Fruit fly (Drosophila melanogaster) whole organism, adult: ENCODE measurements around the gene fabp.

Experiments used
- CG11617 ChIP-seq: fragments of 200-800 bp; sonication (Bioruptor generic); optimal IDR thresholded peaks from 2 replicates; lab custom pipeline; 2017; ENCODE audit warnings: mild to moderate bottlenecking, missing biosample characterization, missing genetic modification reagents, missing genetic modification characterization
- CG1620 ChIP-seq: fragments of 200-800 bp; sonication (Bioruptor generic); optimal IDR thresholded peaks from 2 replicates; lab custom pipeline; 2016; ENCODE audit warnings: missing biosample characterization, missing genetic modification characterization
- Hr96 ChIP-seq: fragments of 200-800 bp; sonication (Bioruptor generic); optimal IDR thresholded peaks from 2 replicates; lab custom pipeline; 2016; ENCODE audit warnings: missing biosample characterization, missing genetic modification characterization
- cic ChIP-seq: fragments of 200-800 bp; sonication (Bioruptor generic); optimal IDR thresholded peaks from 2 replicates; lab custom pipeline; 2017; ENCODE audit warnings: missing biosample characterization, mild to moderate bottlenecking, missing genetic modification characterization, moderate library complexity
- cnc ChIP-seq, 2 experiments: fragments of >200 bp; optimal IDR thresholded peaks; 2 replicates each; lab custom pipeline; 2017
- kay ChIP-seq: fragments of 200-800 bp; sonication (Bioruptor generic); peaks from one replicate; lab custom pipeline; 2016; ENCODE audit warnings: missing biosample characterization, missing genetic modification characterization, borderline replicate concordance
- ovo ChIP-seq: fragments of 200-800 bp; sonication (Bioruptor generic); optimal IDR thresholded peaks from 2 replicates; lab custom pipeline; 2016; ENCODE audit warnings: missing biosample characterization, missing genetic modification characterization
- toe ChIP-seq: fragments of 200-800 bp; sonication (Bioruptor generic); optimal IDR thresholded peaks from 2 replicates; lab custom pipeline; 2016; ENCODE audit warnings: missing biosample characterization, missing genetic modification characterization

DNA sequence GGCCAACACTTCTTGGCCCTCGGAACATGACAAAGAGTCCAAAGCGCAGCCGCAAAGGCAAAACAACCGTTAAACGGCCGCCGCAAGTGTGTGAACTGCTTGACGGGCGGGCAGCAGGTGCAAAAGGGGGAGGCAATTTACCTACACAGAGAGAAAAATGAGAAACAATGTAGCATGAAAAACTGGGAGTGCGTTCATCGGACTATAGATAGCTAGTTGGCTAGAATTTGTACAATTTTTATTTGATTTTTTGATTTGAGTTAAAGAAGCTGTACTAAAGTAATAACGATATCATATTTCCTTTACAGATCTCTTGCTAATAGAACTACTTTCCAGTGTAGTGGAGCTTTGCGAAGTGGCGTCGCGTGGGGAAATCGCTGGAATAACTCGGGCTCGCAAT, 28.7 kb upstream of the fabp start:
- no peak for TF ChIP-seq CG1620 (GFP tag; lab: Kevin White, UChicago)
- TF ChIP-seq ovo (GFP tag; lab: Kevin White, UChicago), result no peak
- TF ChIP-seq cic, result no peak
- no peak for TF ChIP-seq kay
- TF ChIP-seq CG11617, result no peak
- TF ChIP-seq cnc (optimal IDR thresholded peaks at IDR 0.05; lab: Kevin White, UChicago), result no peak
- TF ChIP-seq Hr96 (GFP tag; lab: Kevin White, UChicago), result no peak
- TF ChIP-seq toe (GFP tag; lab: Kevin White, UChicago), result no peak
